Fruit fly (Drosophila melanogaster): ENCODE measurements around the gene Rcd7.

Rcd7 gene

DNA sequence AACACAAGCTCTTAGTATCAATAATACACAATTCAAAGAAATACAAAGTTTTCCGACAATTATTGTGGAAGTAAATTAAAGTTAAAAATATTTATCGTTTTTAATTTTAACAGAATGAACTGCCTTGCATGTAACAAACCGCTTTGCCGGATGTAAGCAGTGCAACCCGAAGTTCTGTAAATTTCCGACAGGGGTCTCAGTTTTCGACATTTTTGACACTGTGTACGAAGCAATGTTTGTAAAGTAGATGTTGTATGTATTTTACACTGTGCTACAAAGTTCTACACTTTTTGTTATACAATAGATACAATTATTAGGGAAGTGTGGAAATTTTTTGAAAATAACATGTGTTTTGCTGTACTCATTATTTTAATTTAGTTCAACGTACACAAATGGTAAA, 28.4 kb upstream of the Rcd7 start (continued):
- TF ChIP-seq CG7271 (tag; optimal IDR thresholded peaks at IDR 0.05) (peak; percentile 92), CG3065 (GFP tag; optimal IDR thresholded peaks at IDR 0.05) (peak; percentile 70), CG1024 (GFP tag; IDR thresholded peaks at IDR 0.05) (peak; percentile 89), CG12299 (tag; optimal IDR thresholded peaks at IDR 0.05) (peak; percentile 49), Rx (GFP tag; IDR thresholded peaks at IDR 0.05) (peak; percentile 97), CG2199 (GFP tag; IDR thresholded peaks at IDR 0.05) (peak; percentile 98), B-H2 (GFP tag; optimal IDR thresholded peaks at IDR 0.05) (peak; percentile 83), CG4707 (GFP tag; optimal IDR thresholded peaks at IDR 0.05) (peak; percentile 48), fd102C (GFP tag; optimal IDR thresholded peaks at IDR 0.05) (peak; percentile 83), NC2α (GFP tag; optimal IDR thresholded peaks at IDR 0.05) (peak; percentile 78), sens (GFP tag) (peak; percentile 97), grn (GFP tag; optimal IDR thresholded peaks at IDR 0.05) (no peak), MTF-1 (GFP tag; optimal IDR thresholded peaks at IDR 0.05; ENCODE audit: borderline replicate concordance) (peak; percentile 90), CG2202 (tag; optimal IDR thresholded peaks at IDR 0.05) (peak; percentile 54), bowl (GFP tag; IDR thresholded peaks at IDR 0.05) (peak; percentile 61; the same call in 1 of the 2 replicates), CG17328 (GFP tag; IDR thresholded peaks at IDR 0.05) (peak; percentile 92), CG18476 (GFP tag; optimal IDR thresholded peaks at IDR 0.05) (peak; percentile 73), HHEX (GFP tag; optimal IDR thresholded peaks at IDR 0.05) (peak; percentile 88), CG2678 (tag; optimal IDR thresholded peaks at IDR 0.05) (no peak), CG12391 (tag; optimal IDR thresholded peaks at IDR 0.05) (peak; percentile 74), CG10959 (GFP tag; IDR thresholded peaks at IDR 0.05) (peak; percentile 72), CG1529 (GFP tag; optimal IDR thresholded peaks at IDR 0.05) (peak; percentile 48), ranshi (GFP tag; IDR thresholded peaks at IDR 0.05) (peak; percentile 89), CoRest (tag; optimal IDR thresholded peaks at IDR 0.05) (peak; percentile 83), zen (tag; optimal IDR thresholded peaks at IDR 0.05) (peak; percentile 89), CG2120 (GFP tag; optimal IDR thresholded peaks at IDR 0.05) (peak; percentile 72), oc (tag; optimal IDR thresholded peaks at IDR 0.05) (peak; percentile 44), CG5180 (GFP tag; optimal IDR thresholded peaks at IDR 0.05) (peak; percentile 67), dpn (GFP tag; optimal IDR thresholded peaks at IDR 0.05) (peak; percentile 68 to 97), CG6254 (GFP tag; optimal IDR thresholded peaks at IDR 0.05) (no peak), Deaf1 (tag; optimal IDR thresholded peaks at IDR 0.05) (no peak), CG17359 (tag; optimal IDR thresholded peaks at IDR 0.05) (peak; percentile 80), tna (GFP tag; IDR thresholded peaks at IDR 0.05; ENCODE audit: partially characterized antibody) (no peak), CG15011 (GFP tag; optimal IDR thresholded peaks at IDR 0.05) (peak; percentile 70), Gug (GFP tag; IDR thresholded peaks at IDR 0.05) (peak; percentile 93; the same call in 3 of the 4 replicates), sens-2 (GFP tag; IDR thresholded peaks at IDR 0.05) (peak; percentile 87), ATbp (GFP tag; optimal IDR thresholded peaks at IDR 0.05) (peak; percentile 84), peb (GFP tag; IDR thresholded peaks at IDR 0.05) (peak; percentile 78), Fer2 (tag; optimal IDR thresholded peaks at IDR 0.05) (peak; percentile 91), knrl (GFP tag; IDR thresholded peaks at IDR 0.05; ENCODE audit: partially characterized antibody) (peak; percentile 74), exex (tag; optimal IDR thresholded peaks at IDR 0.05) (no peak), org-1 (GFP tag; optimal IDR thresholded peaks at IDR 0.05) (peak; percentile 76), CG17385 (GFP tag; optimal IDR thresholded peaks at IDR 0.05) (peak; percentile 60), Blimp-1 (GFP tag; optimal IDR thresholded peaks at IDR 0.05) (peak; percentile 65), CG5953 (GFP tag; IDR thresholded peaks at IDR 0.05) (peak; percentile 87), CG9437 (GFP tag; optimal IDR thresholded peaks at IDR 0.05) (peak; percentile 45), Side (GFP tag; optimal IDR thresholded peaks at IDR 0.05) (peak; percentile 94), CG11723 (GFP tag; optimal IDR thresholded peaks at IDR 0.05) (peak; percentile 63), Oli (tag; optimal IDR thresholded peaks at IDR 0.05) (peak; percentile 49), CG4820 (GFP tag; optimal IDR thresholded peaks at IDR 0.05) (peak; percentile 85)

Measured in whole organism, embryonic.